Worm (Caenorhabditis elegans) whole organism, dauer: ENCODE data around the gene unc-61.

Experiments used
- unc-62 ChIP-seq: sonication (generic microtip); optimal IDR thresholded peaks from 2 replicates; lab custom pipeline; 2017; ENCODE audit warnings: missing biosample characterization, missing genetic modification reagents, missing genetic modification characterization

Gene unc-61

ce11 chrV:14686231-14687105 is 47.6 kb downstream of the unc-61 start:
- TF ChIP-seq unc-62 (GFP tag; lab: Kevin White, UChicago): no peak

ce11 chrV:14685435-14686058 is 48.5 kb downstream of the unc-61 start, which contains the start of gene C47E8.4:
Gene C47E8.4, minus strand, starts transcription at chrV:14685485.
- TF ChIP-seq unc-62 (GFP tag; lab: Kevin White, UChicago): no peak

DNA sequence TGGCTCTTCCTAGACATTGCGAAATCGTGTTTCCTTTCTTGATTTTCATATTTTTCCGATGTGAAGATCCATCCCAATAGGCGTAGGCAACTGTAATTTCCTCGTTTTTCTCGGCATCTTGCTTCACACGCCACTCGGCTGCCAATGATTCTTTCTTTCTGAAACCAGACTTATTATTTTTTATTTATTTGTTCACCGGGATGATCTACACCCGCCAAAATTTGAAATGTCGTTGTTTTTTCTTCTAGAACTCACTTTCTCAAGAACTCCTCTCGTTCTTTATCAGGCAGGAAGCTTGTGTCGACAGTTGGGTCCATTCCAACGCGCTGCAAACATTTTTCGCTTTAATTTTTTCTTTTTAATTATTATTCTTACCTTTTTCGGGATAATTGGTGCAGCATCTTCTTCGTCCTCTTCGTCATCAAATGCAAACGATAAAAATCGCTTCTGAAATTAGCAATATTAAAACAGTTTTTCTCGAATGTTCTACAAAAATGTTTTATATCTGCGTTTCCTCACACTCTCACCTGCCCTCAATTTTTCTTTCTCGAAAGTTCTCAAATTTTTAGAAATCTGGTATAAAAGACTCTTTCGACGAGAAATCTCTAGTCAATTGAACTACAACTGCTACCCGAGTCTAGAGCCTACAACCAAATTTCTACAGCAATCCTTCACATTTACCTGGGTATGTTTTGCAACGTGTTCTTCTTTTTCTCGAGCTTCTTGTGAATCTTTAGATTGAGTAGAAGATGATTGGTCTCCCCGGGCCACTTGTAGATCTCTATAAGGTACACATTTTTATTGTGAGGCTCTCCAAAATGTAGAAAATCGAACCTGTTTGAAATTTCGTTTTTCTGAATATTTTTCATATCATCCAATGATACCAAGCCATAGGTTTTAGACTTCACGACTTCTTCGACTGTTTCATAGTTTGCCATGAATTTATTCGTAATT is 49.4 kb downstream of the unc-61 start, which contains the start of gene hsp-90:
Gene hsp-90 (plus strand): TSS at position 560 of the 954 bp plus-strand sequence.
- no peak for TF ChIP-seq unc-62 (GFP tag; lab: Kevin White, UChicago)

- no peak for TF ChIP-seq unc-62 (GFP tag; lab: Kevin White, UChicago)
Measured at ce11 chrV:14683926-14684325, 50.1 kb downstream of the unc-61 start.

DNA sequence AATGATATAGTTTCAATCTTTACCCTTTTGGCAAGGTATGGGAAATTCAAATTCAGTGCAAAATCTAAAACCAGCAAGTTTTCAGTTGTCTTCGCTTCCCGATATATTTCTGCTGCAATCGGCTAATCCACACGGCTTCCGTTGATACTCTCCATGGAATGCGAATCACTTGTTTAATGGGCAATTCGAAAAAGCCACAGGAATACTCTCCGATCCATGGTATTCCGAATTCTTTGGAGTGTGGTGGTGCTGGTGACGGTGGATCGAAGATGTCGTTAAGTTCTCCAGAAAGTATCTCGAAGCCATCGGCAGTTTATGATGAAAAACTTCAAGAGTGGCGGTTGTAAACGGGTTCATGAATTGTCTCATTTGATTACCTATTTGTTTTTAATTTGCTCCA is 50.7 kb downstream of the unc-61 start:
- no peak for TF ChIP-seq unc-62 (GFP tag; lab: Kevin White, UChicago)

DNA sequence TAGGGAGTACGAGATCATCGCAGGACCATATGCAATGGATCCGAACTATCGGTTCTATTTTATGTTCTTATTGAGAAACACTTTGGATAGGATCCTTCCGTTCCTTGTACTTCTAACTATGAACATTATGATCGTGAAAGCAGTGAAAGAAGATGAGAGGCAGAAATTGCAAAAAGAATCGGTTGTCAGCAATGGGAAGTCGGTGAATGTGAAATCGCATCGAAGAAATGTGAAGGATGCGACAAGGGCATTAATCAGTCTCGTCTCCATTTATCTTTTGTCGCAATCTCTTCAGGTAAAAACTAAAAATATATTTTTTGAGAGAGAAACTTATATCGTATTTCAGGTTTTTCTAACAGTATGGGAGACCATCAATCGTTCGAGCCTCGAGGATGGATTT is 51.2 kb downstream of the unc-61 start:
- no peak for TF ChIP-seq unc-62 (GFP tag; lab: Kevin White, UChicago)
